Worm (Caenorhabditis elegans) whole organism, late embryonic: ENCODE measurements around the gene K08D8.12.

Experiments
- C38D4.7 ChIP-seq: fragments of 200-800 bp; sonication (Bioruptor generic); optimal IDR thresholded peaks from 2 replicates; lab custom pipeline; 2018; ENCODE audit warnings: mild to moderate bottlenecking, missing genetic modification characterization, moderate library complexity, missing compliant biosample characterization
- F13H6.1 ChIP-seq: sonication (generic microtip); optimal IDR thresholded peaks from 2 replicates; lab custom pipeline; 2016; ENCODE audit warnings: missing genetic modification characterization, missing compliant biosample characterization
- ama-1 ChIP-seq: fragments of 150-350 bp; optimal IDR thresholded peaks from 2 replicates; lab custom pipeline; 2014
- ceh-30 ChIP-seq: fragments of 150-350 bp; optimal IDR thresholded peaks from 2 replicates; lab custom pipeline; 2014; ENCODE audit warnings: missing biosample characterization, missing genetic modification characterization
- ceh-45 ChIP-seq: fragments of 200-800 bp; sonication (Bioruptor generic); IDR thresholded peaks from 2 replicates; pipeline ENCODE4 v1.3.6; 2022; ENCODE audit warnings: missing genetic modification reagents, missing genetic modification characterization, missing compliant biosample characterization
- che-1 ChIP-seq: sonication (generic microtip); optimal IDR thresholded peaks from 2 replicates; lab custom pipeline; 2016; ENCODE audit warnings: mild to moderate bottlenecking, missing genetic modification characterization, missing compliant biosample characterization
- nfya-1 ChIP-seq: sonication (generic microtip); optimal IDR thresholded peaks from 2 replicates; lab custom pipeline; 2017; ENCODE audit warnings: missing genetic modification characterization, mild to moderate bottlenecking, missing compliant biosample characterization, antibody characterized with exemption, moderate library complexity
- sdc-2 ChIP-seq: sonication (generic microtip); optimal IDR thresholded peaks from 2 replicates; lab custom pipeline; 2016; ENCODE audit warnings: missing genotype, missing genetic modification characterization, missing compliant biosample characterization
- syd-9 ChIP-seq: sonication (generic microtip); optimal IDR thresholded peaks from 2 replicates; lab custom pipeline; 2016; ENCODE audit warnings: mild to moderate bottlenecking, missing genetic modification characterization, moderate library complexity, missing compliant biosample characterization

DNA sequence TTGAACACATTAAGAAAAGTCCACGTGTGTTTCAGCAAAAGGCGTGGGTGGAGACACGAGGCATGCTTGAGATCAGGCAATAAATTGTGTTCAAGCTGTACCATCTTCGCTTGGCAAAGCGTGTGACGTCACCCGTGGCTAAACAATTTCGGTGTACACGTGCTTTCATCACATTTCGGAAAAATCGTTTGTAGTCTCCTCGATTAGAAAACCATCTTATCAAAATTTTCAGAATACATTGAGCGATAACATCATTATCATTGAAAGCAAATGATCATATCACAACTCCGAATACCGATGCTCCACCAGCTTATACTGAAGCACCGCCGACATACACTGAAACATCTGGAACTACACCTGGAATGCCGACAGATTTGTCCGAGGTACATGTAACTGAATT, 8.3 kb downstream of the K08D8.12 start:
- no peak for TF ChIP-seq ama-1
- TF ChIP-seq syd-9 (tag; lab: Kevin White, UChicago): no peak
- no peak for TF ChIP-seq F13H6.1 (tag; lab: Kevin White, UChicago)
- TF ChIP-seq ceh-45 (GFP tag; lab: Robert Waterston, UW): no peak
- TF ChIP-seq sdc-2: no peak
- no peak for TF ChIP-seq C38D4.7 (GFP tag; lab: Kevin White, UChicago)
- no peak for TF ChIP-seq nfya-1 (tag; lab: Kevin White, UChicago)
- no peak for TF ChIP-seq che-1 (tag; lab: Kevin White, UChicago)
- no peak for TF ChIP-seq ceh-30
